Worm (Caenorhabditis elegans) whole organism, early embryonic: ENCODE measurements around the gene sru-35.

Experiments used
- aly-1 ChIP-seq: sonication (generic microtip); optimal IDR thresholded peaks from 2 replicates; lab custom pipeline; 2016; ENCODE audit warnings: missing genetic modification characterization, missing compliant biosample characterization
- ama-1 ChIP-seq: fragments of 150-350 bp; optimal IDR thresholded peaks from 2 replicates; lab custom pipeline; 2014
- ceh-36 ChIP-seq: sonication (generic microtip); optimal IDR thresholded peaks from 2 replicates; lab custom pipeline; 2016; ENCODE audit warnings: missing genetic modification characterization, inconsistent platforms, missing compliant biosample characterization
- ets-7 ChIP-seq: sonication (generic microtip); optimal IDR thresholded peaks from 2 replicates; lab custom pipeline; 2016; ENCODE audit warnings: missing genotype, missing genetic modification characterization, missing compliant biosample characterization
- flt-1 ChIP-seq: fragments of 200-800 bp; sonication (Bioruptor generic); IDR thresholded peaks from 2 replicates; pipeline ENCODE4 v1.3.6; 2022; ENCODE audit warnings: missing genetic modification characterization, missing compliant biosample characterization
- pes-1 ChIP-seq: fragments of 200-800 bp; sonication (Bioruptor generic); IDR thresholded peaks from 2 replicates; pipeline ENCODE4 v1.3.6; 2022; ENCODE audit warnings: missing genetic modification reagents, missing genetic modification characterization, missing compliant biosample characterization

ce11 chrIV:8815162-8815561, 25.1 kb upstream of the sru-35 start:
- TF ChIP-seq pes-1 (GFP tag; lab: Robert Waterston, UW) (no peak), flt-1 (GFP tag; lab: Robert Waterston, UW) (no peak), ets-7 (no peak), ama-1 (lab: Kevin White, UChicago) (no peak), aly-1 (tag; lab: Kevin White, UChicago) (no peak), ceh-36 (no peak)
